Fruit fly (Drosophila melanogaster) whole organism, embryonic: Measurements from ENCODE around the gene CG14036.
A peak's percentile ranks its signal among the peaks of the same experiment; 100 is the strongest.

Source experiments
- Asciz ChIP-seq: fragments of 200-800 bp; sonication (Bioruptor generic); optimal IDR thresholded peaks from 2 replicates; lab custom pipeline; 2017; ENCODE audit warnings: missing biosample characterization, mild to moderate bottlenecking, missing genetic modification characterization, missing genetic modification reagents
- Blimp-1 ChIP-seq: fragments of 200-800 bp; sonication (Bioruptor generic); optimal IDR thresholded peaks from 3 replicates; lab custom pipeline; 2018; ENCODE audit warnings: missing biosample characterization, missing genetic modification characterization, mild to moderate bottlenecking, moderate library complexity, missing genetic modification reagents
- CG11504 ChIP-seq: fragments of 200-800 bp; sonication (Bioruptor generic); optimal IDR thresholded peaks from 3 replicates; lab custom pipeline; 2019; ENCODE audit warnings: missing biosample characterization, mild to moderate bottlenecking, missing genetic modification characterization, moderate library complexity
- CG12155 ChIP-seq: fragments of 200-800 bp; sonication (Bioruptor generic); optimal IDR thresholded peaks from 3 replicates; lab custom pipeline; 2016; ENCODE audit warnings: missing biosample characterization, missing genetic modification characterization
- CG12942 ChIP-seq: fragments of 200-800 bp; sonication (Bioruptor generic); optimal IDR thresholded peaks from 3 replicates; lab custom pipeline; 2016; ENCODE audit warnings: missing biosample characterization, missing genetic modification characterization
- CG13424 ChIP-seq: fragments of 200-800 bp; sonication (Bioruptor generic); optimal IDR thresholded peaks from 2 replicates; lab custom pipeline; 2019; ENCODE audit warnings: missing biosample characterization, mild to moderate bottlenecking, missing genetic modification characterization, moderate library complexity
- CG14050 ChIP-seq: fragments of 200-800 bp; sonication (Bioruptor generic); IDR thresholded peaks from 3 replicates; pipeline ENCODE4 v1.3.6; 2022; ENCODE audit warnings: missing biosample characterization, missing genetic modification characterization
- CG14860 ChIP-seq: fragments of 200-800 bp; sonication (Bioruptor generic); IDR thresholded peaks from 3 replicates; pipeline ENCODE4 v1.3.6; 2022; ENCODE audit warnings: missing biosample characterization, missing genetic modification characterization; ENCODE audit not compliant: partially characterized antibody
- CG15601 ChIP-seq: fragments of 200-800 bp; sonication (Bioruptor generic); optimal IDR thresholded peaks from 3 replicates; lab custom pipeline; 2019; ENCODE audit warnings: missing biosample characterization, mild to moderate bottlenecking, missing genetic modification characterization, moderate library complexity
- CG16863 ChIP-seq: fragments of 200-800 bp; sonication (Bioruptor generic); optimal IDR thresholded peaks from 3 replicates; lab custom pipeline; 2016; ENCODE audit warnings: missing biosample characterization, missing genetic modification characterization
- CG17385 ChIP-seq: fragments of 200-800 bp; sonication (Bioruptor generic); optimal IDR thresholded peaks from 3 replicates; lab custom pipeline; 2018; ENCODE audit warnings: missing biosample characterization, mild to moderate bottlenecking, missing genetic modification characterization
- CG1832 ChIP-seq: fragments of 200-800 bp; sonication (Bioruptor generic); optimal IDR thresholded peaks from 2 replicates; lab custom pipeline; 2017; ENCODE audit warnings: missing biosample characterization, mild to moderate bottlenecking, missing genetic modification characterization, inconsistent platforms
- CG2116 ChIP-seq: fragments of 200-800 bp; sonication (Bioruptor generic); optimal IDR thresholded peaks from 3 replicates; lab custom pipeline; 2018; ENCODE audit warnings: missing biosample characterization, mild to moderate bottlenecking, missing genetic modification characterization
- CG30431 ChIP-seq: fragments of 200-800 bp; sonication (Bioruptor generic); optimal IDR thresholded peaks from 2 replicates; lab custom pipeline; 2017; ENCODE audit warnings: missing biosample characterization, missing genetic modification characterization
- CG32532 ChIP-seq: fragments of 200-800 bp; sonication (Bioruptor generic); IDR thresholded peaks from 2 replicates; pipeline ENCODE4 v1.3.6; 2022; ENCODE audit warnings: missing biosample characterization, missing genetic modification characterization
- CG4360 ChIP-seq: fragments of 200-800 bp; sonication (Bioruptor generic); IDR thresholded peaks from 2 replicates; pipeline ENCODE4 v1.3.6; 2022; ENCODE audit warnings: missing biosample characterization, missing genetic modification characterization
- CG4730 ChIP-seq: fragments of 200-800 bp; sonication (Bioruptor generic); IDR thresholded peaks from 2 replicates; pipeline ENCODE4 v1.3.6; 2022; ENCODE audit warnings: missing biosample characterization, missing genetic modification characterization
- CG4854 ChIP-seq: fragments of 200-800 bp; sonication (Bioruptor generic); optimal IDR thresholded peaks from 2 replicates; lab custom pipeline; 2016; ENCODE audit warnings: missing biosample characterization, missing genetic modification characterization, inconsistent platforms
- CG6683 ChIP-seq: fragments of 200-800 bp; sonication (Bioruptor generic); optimal IDR thresholded peaks from 2 replicates; lab custom pipeline; 2017; ENCODE audit warnings: missing biosample characterization, mild to moderate bottlenecking, missing genetic modification characterization, missing genetic modification reagents
- CG6813 ChIP-seq: fragments of 200-800 bp; sonication (Bioruptor generic); optimal IDR thresholded peaks from 2 replicates; lab custom pipeline; 2017; ENCODE audit warnings: missing biosample characterization, missing genetic modification characterization, mild to moderate bottlenecking, moderate library complexity, missing genetic modification reagents
- CG7271 ChIP-seq: fragments of 200-800 bp; sonication (Bioruptor generic); optimal IDR thresholded peaks from 2 replicates; lab custom pipeline; 2018; ENCODE audit warnings: missing biosample characterization, mild to moderate bottlenecking, missing genetic modification characterization, moderate library complexity
- CG9932 ChIP-seq: fragments of 200-800 bp; sonication (Bioruptor generic); IDR thresholded peaks from 2 replicates; pipeline ENCODE4 v1.3.6; 2022; ENCODE audit warnings: missing biosample characterization, missing genetic modification characterization
- D19B ChIP-seq: fragments of 200-800 bp; sonication (Bioruptor generic); optimal IDR thresholded peaks from 2 replicates; lab custom pipeline; 2017; ENCODE audit warnings: missing biosample characterization, mild to moderate bottlenecking, missing genetic modification characterization
- Drgx ChIP-seq: fragments of 200-800 bp; sonication (Bioruptor generic); IDR thresholded peaks from 2 replicates; pipeline ENCODE4 v1.3.6; 2022; ENCODE audit warnings: missing biosample characterization, missing genetic modification characterization
- Hey ChIP-seq: fragments of 200-800 bp; sonication (Bioruptor generic); optimal IDR thresholded peaks from 3 replicates; lab custom pipeline; 2018; ENCODE audit warnings: missing biosample characterization, mild to moderate bottlenecking, missing genetic modification characterization
- Hmr ChIP-seq: fragments of 200-800 bp; sonication (Bioruptor generic); optimal IDR thresholded peaks from 3 replicates; lab custom pipeline; 2017; ENCODE audit warnings: mild to moderate bottlenecking, missing biosample characterization, missing genetic modification reagents, missing genetic modification characterization
- Hr51 ChIP-seq, 2 experiments: fragments of 200-800 bp; sonication (Bioruptor generic); optimal IDR thresholded peaks; 2 replicates in 1 of 2; 3 replicates in 1 of 2; lab custom pipeline; 2016 to 2018; ENCODE audit warnings: missing biosample characterization in 2 of 2, missing genetic modification characterization in 2 of 2, mild to moderate bottlenecking in 1 of 2, moderate library complexity in 1 of 2
- Mad ChIP-seq: fragments of 200-800 bp; sonication (Bioruptor generic); optimal IDR thresholded peaks from 2 replicates; lab custom pipeline; 2016; ENCODE audit warnings: missing biosample characterization, missing genetic modification characterization
- PHDP ChIP-seq: fragments of 200-800 bp; sonication (Bioruptor generic); optimal IDR thresholded peaks from 3 replicates; lab custom pipeline; 2018; ENCODE audit warnings: missing biosample characterization, mild to moderate bottlenecking, missing genetic modification characterization, moderate library complexity
- Rx ChIP-seq: fragments of 200-800 bp; sonication (Bioruptor generic); IDR thresholded peaks from 2 replicates; pipeline ENCODE4 v1.3.6; 2022; ENCODE audit warnings: missing biosample characterization, missing genetic modification characterization
- Xrp1 ChIP-seq: fragments of 200-800 bp; sonication (Bioruptor generic); IDR thresholded peaks from 2 replicates; pipeline ENCODE4 v1.3.6; 2022; ENCODE audit warnings: missing biosample characterization, missing genetic modification characterization
- YL-1 ChIP-seq: fragments of 200-800 bp; sonication (Bioruptor generic); optimal IDR thresholded peaks from 3 replicates; lab custom pipeline; 2017; ENCODE audit warnings: missing biosample characterization, mild to moderate bottlenecking, missing genetic modification characterization
- da ChIP-seq: fragments of 200-800 bp; sonication (Bioruptor generic); optimal IDR thresholded peaks from 2 replicates; lab custom pipeline; 2016; ENCODE audit warnings: missing biosample characterization, missing genetic modification characterization
- dmrt99B ChIP-seq: fragments of 200-800 bp; sonication (Bioruptor generic); optimal IDR thresholded peaks from 2 replicates; lab custom pipeline; 2018; ENCODE audit warnings: missing biosample characterization, mild to moderate bottlenecking, missing genetic modification characterization, moderate library complexity
- dpn ChIP-seq, 2 experiments: fragments of 200-800 bp; sonication (Bioruptor generic); optimal IDR thresholded peaks; 3 replicates each; lab custom pipeline; 2016; ENCODE audit warnings: missing biosample characterization in 2 of 2, missing genetic modification characterization in 2 of 2
- exex ChIP-seq: fragments of 200-800 bp; sonication (Bioruptor generic); optimal IDR thresholded peaks from 4 replicates; lab custom pipeline; 2018; ENCODE audit warnings: missing biosample characterization, mild to moderate bottlenecking, missing genetic modification characterization, moderate library complexity
- fd3F ChIP-seq: fragments of 200-800 bp; sonication (Bioruptor generic); optimal IDR thresholded peaks from 2 replicates; lab custom pipeline; 2018; ENCODE audit warnings: missing biosample characterization, mild to moderate bottlenecking, missing genetic modification characterization, moderate library complexity
- grau ChIP-seq: fragments of 200-800 bp; optimal IDR thresholded peaks from 3 replicates; lab custom pipeline; 2019; ENCODE audit warnings: missing biosample characterization, mild to moderate bottlenecking, missing genetic modification characterization, moderate library complexity
- gsb ChIP-seq: fragments of 200-800 bp; sonication (Bioruptor generic); IDR thresholded peaks from 2 replicates; pipeline ENCODE4 v1.3.6; 2022; ENCODE audit warnings: missing biosample characterization, missing genetic modification characterization
- ken ChIP-seq: fragments of 200-800 bp; sonication (Bioruptor generic); IDR thresholded peaks from 3 replicates; pipeline ENCODE4 v1.3.6; 2022; ENCODE audit warnings: missing biosample characterization, missing genetic modification characterization
- lmd ChIP-seq: fragments of 200-800 bp; sonication (Bioruptor generic); IDR thresholded peaks from 2 replicates; pipeline ENCODE4 v1.3.6; 2022; ENCODE audit warnings: missing biosample characterization, missing genetic modification characterization
- org-1 ChIP-seq: fragments of 200-800 bp; sonication (Bioruptor generic); optimal IDR thresholded peaks from 2 replicates; lab custom pipeline; 2017; ENCODE audit warnings: missing biosample characterization, missing genetic modification characterization
- ranshi ChIP-seq: fragments of 200-800 bp; sonication (Bioruptor generic); IDR thresholded peaks from 2 replicates; pipeline ENCODE4 v1.3.6; 2022; ENCODE audit warnings: missing biosample characterization, missing genetic modification characterization
- schlank ChIP-seq: fragments of 200-800 bp; sonication (Bioruptor generic); optimal IDR thresholded peaks from 2 replicates; lab custom pipeline; 2018; ENCODE audit warnings: missing biosample characterization, mild to moderate bottlenecking, missing genetic modification characterization
- sqz ChIP-seq: fragments of 200-800 bp; sonication (Bioruptor generic); optimal IDR thresholded peaks from 3 replicates; lab custom pipeline; 2018; ENCODE audit warnings: missing biosample characterization, mild to moderate bottlenecking, missing genetic modification characterization
- stc ChIP-seq: fragments of 200-800 bp; sonication (Bioruptor generic); IDR thresholded peaks from 2 replicates; pipeline ENCODE4 v1.3.6; 2022; ENCODE audit warnings: missing biosample characterization, missing genetic modification characterization
- tup ChIP-seq: fragments of 200-800 bp; sonication (Bioruptor generic); optimal IDR thresholded peaks from 2 replicates; lab custom pipeline; 2016; ENCODE audit warnings: missing biosample characterization, mild to moderate bottlenecking, missing genetic modification characterization, moderate library complexity
- zfh2 ChIP-seq: fragments of 200-800 bp; sonication (Bioruptor generic); optimal IDR thresholded peaks from 2 replicates; lab custom pipeline; 2016; ENCODE audit warnings: missing biosample characterization, missing genetic modification characterization

The CG14036 gene

DNA sequence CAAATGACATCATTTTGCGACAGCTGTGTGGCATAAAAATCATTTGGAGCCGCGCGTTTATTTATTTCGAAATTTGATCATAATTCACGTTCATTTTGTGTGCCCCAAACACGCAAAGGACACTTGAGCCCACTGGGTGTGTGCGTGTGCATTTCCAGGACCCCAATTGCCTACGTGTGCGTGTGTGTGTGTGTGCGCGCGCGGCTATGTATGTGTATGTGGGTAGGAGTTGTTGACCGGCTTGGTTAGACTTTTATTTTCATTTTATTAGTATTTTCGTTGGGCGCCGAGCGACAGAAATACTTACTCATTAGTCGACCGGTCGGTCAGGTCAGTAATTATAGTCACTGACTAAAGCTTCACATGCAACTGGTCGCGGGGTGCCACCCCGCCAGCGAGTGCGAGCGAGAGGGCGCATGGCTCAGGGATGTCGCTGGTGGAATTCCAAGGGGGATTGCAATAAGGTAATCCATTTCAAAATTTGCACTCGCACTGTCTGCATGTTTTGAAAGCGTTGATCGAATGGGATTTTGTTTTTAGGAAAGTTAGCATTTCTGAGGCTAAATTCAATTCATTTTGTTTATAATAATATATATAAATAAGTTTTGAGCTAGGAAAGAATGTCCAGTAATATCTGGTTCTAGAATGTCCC, 11.2 kb downstream of the CG14036 start (continued):
- no peak for TF ChIP-seq sqz (GFP tag; lab: Kevin White, UChicago)
- TF ChIP-seq grau (tag; lab: Kevin White, UChicago): peak; percentile 32
- peak; percentile 10 for TF ChIP-seq D19B (GFP tag; lab: Kevin White, UChicago)
- peak; percentile 41 for TF ChIP-seq CG30431 (GFP tag; lab: Kevin White, UChicago)
- peak; percentile 40 for TF ChIP-seq CG12155 (GFP tag; lab: Kevin White, UChicago)
- TF ChIP-seq CG14050 (GFP tag; lab: Robert Waterston, UW): peak; percentile 50; the same call in 2 of the 3 replicates
- no peak for TF ChIP-seq YL-1 (GFP tag; lab: Kevin White, UChicago)
- TF ChIP-seq dpn (GFP tag; optimal IDR thresholded peaks at IDR 0.05; lab: Kevin White, UChicago): peak in 1 of 2 experiments; percentile 62
- peak; percentile 14 for TF ChIP-seq Blimp-1 (GFP tag; lab: Kevin White, UChicago)
- peak; percentile 27 for TF ChIP-seq PHDP
- TF ChIP-seq CG17385 (GFP tag; lab: Kevin White, UChicago): peak; percentile 21
- TF ChIP-seq Mad: peak; percentile 38
- TF ChIP-seq Hr51 (GFP tag; optimal IDR thresholded peaks at IDR 0.05; lab: Kevin White, UChicago): peak in 1 of 2 experiments; percentile 45
- TF ChIP-seq fd3F (GFP tag; lab: Kevin White, UChicago): no peak
- peak; percentile 61 for TF ChIP-seq CG9932 (GFP tag; lab: Robert Waterston, UW)
- no peak for TF ChIP-seq CG16863 (GFP tag; lab: Kevin White, UChicago)
- TF ChIP-seq CG1832 (GFP tag; lab: Kevin White, UChicago): peak; percentile 76
- 0 out of 3 replicates have a peak, but pooled peaks have one; percentile 1 for TF ChIP-seq CG14860 (GFP tag; lab: Robert Waterston, UW)
- peak; percentile 53; the same call in 1 of the 2 replicates for TF ChIP-seq CG32532
- TF ChIP-seq CG11504 (tag; lab: Kevin White, UChicago): peak; percentile 49
- TF ChIP-seq Rx (GFP tag; lab: Robert Waterston, UW): 0 out of 2 replicates have a peak, but pooled peaks have one; percentile 32
- TF ChIP-seq CG6813 (GFP tag; lab: Kevin White, UChicago): peak; percentile 2
- TF ChIP-seq zfh2 (GFP tag; lab: Kevin White, UChicago): peak; percentile 37
- peak; percentile 60 for TF ChIP-seq stc (GFP tag; lab: Robert Waterston, UW)
- no peak for TF ChIP-seq tup (GFP tag; lab: Kevin White, UChicago)
- peak; percentile 65 for TF ChIP-seq ranshi (GFP tag; lab: Robert Waterston, UW)
- 0 out of 2 replicates have a peak, but pooled peaks have one; percentile 19 for TF ChIP-seq CG4730
- no peak for TF ChIP-seq org-1
- TF ChIP-seq exex (tag; lab: Kevin White, UChicago): no peak
- peak; percentile 40 for TF ChIP-seq Hmr (GFP tag; lab: Kevin White, UChicago)
- peak; percentile 44; the same call in 1 of the 2 replicates for TF ChIP-seq Xrp1 (GFP tag; lab: Robert Waterston, UW)
- TF ChIP-seq Hey (tag; lab: Kevin White, UChicago): no peak
- TF ChIP-seq CG13424: peak; percentile 51
- peak; percentile 2 for TF ChIP-seq Asciz (GFP tag; lab: Kevin White, UChicago)
- TF ChIP-seq gsb (GFP tag; lab: Robert Waterston, UW): peak; percentile 50
- peak; percentile 60 for TF ChIP-seq lmd
- TF ChIP-seq CG4854 (GFP tag; lab: Kevin White, UChicago): no peak
- TF ChIP-seq CG15601 (tag; lab: Kevin White, UChicago): peak; percentile 4
- peak; percentile 6 for TF ChIP-seq schlank
- 0 out of 3 replicates have a peak, but pooled peaks have one; percentile 35 for TF ChIP-seq ken (GFP tag; lab: Robert Waterston, UW)
- TF ChIP-seq da (GFP tag; lab: Kevin White, UChicago): no peak
- no peak for TF ChIP-seq CG2116 (GFP tag; lab: Kevin White, UChicago)
- no peak for TF ChIP-seq CG6683
- TF ChIP-seq dmrt99B (tag; lab: Kevin White, UChicago): peak; percentile 50
- no peak for TF ChIP-seq CG7271
- peak; percentile 31 for TF ChIP-seq CG12942
- no peak for TF ChIP-seq CG4360
- peak; percentile 73 for TF ChIP-seq Drgx (GFP tag; lab: Robert Waterston, UW)
